Fruit fly (Drosophila melanogaster) whole organism, embryonic: ENCODE data around the gene Vps37B.
A peak's percentile ranks its signal among the peaks of the same experiment; 100 is the strongest.

Experiments used
- Asciz ChIP-seq: fragments of 200-800 bp; sonication (Bioruptor generic); optimal IDR thresholded peaks from 2 replicates; lab custom pipeline; 2017; ENCODE audit warnings: missing biosample characterization, mild to moderate bottlenecking, missing genetic modification characterization, missing genetic modification reagents
- Atf-2 ChIP-seq: fragments of 200-800 bp; sonication (Bioruptor generic); optimal IDR thresholded peaks from 2 replicates; lab custom pipeline; 2016; ENCODE audit warnings: missing biosample characterization, missing genetic modification characterization
- B-H2 ChIP-seq: fragments of 200-800 bp; sonication (Bioruptor generic); optimal IDR thresholded peaks from 2 replicates; lab custom pipeline; 2018; ENCODE audit warnings: missing biosample characterization, mild to moderate bottlenecking, missing genetic modification characterization
- C15 ChIP-seq: fragments of 200-800 bp; sonication (Bioruptor generic); IDR thresholded peaks from 3 replicates; pipeline ENCODE4 v1.3.6; 2022; ENCODE audit warnings: missing biosample characterization, missing genetic modification characterization
- CG12219 ChIP-seq: fragments of 200-800 bp; sonication (Bioruptor generic); optimal IDR thresholded peaks from 3 replicates; lab custom pipeline; 2018; ENCODE audit warnings: missing biosample characterization, mild to moderate bottlenecking, missing genetic modification characterization
- CG13775 ChIP-seq: fragments of 200-800 bp; sonication (Bioruptor generic); optimal IDR thresholded peaks from 3 replicates; lab custom pipeline; 2017; ENCODE audit warnings: missing biosample characterization, mild to moderate bottlenecking, missing genetic modification characterization
- CG14441 ChIP-seq: fragments of 200-800 bp; sonication (Bioruptor generic); IDR thresholded peaks from 2 replicates; pipeline ENCODE4 v1.3.6; 2022; ENCODE audit warnings: missing biosample characterization, missing genetic modification characterization
- CG15269 ChIP-seq: fragments of 200-800 bp; sonication (Bioruptor generic); optimal IDR thresholded peaks from 2 replicates; lab custom pipeline; 2018; ENCODE audit warnings: missing biosample characterization, mild to moderate bottlenecking, missing genetic modification characterization, moderate library complexity
- CG1647 ChIP-seq: fragments of 200-800 bp; sonication (Bioruptor generic); optimal IDR thresholded peaks from 3 replicates; lab custom pipeline; 2016; ENCODE audit warnings: missing biosample characterization, missing genetic modification characterization
- CG16815 ChIP-seq: fragments of 200-800 bp; sonication (Bioruptor generic); optimal IDR thresholded peaks from 3 replicates; lab custom pipeline; 2017; ENCODE audit warnings: missing biosample characterization, mild to moderate bottlenecking, missing genetic modification characterization
- CG18764 ChIP-seq: fragments of 200-800 bp; sonication (Bioruptor generic); optimal IDR thresholded peaks from 3 replicates; lab custom pipeline; 2016; ENCODE audit warnings: missing biosample characterization, missing genetic modification characterization
- CG2202 ChIP-seq: fragments of 200-800 bp; sonication (Bioruptor generic); optimal IDR thresholded peaks from 2 replicates; lab custom pipeline; 2018; ENCODE audit warnings: missing biosample characterization, mild to moderate bottlenecking, missing genetic modification characterization
- CG31388 ChIP-seq: fragments of 200-800 bp; sonication (Bioruptor generic); optimal IDR thresholded peaks from 2 replicates; lab custom pipeline; 2016; ENCODE audit warnings: missing biosample characterization, missing genetic modification characterization
- CG33557 ChIP-seq: fragments of 200-800 bp; sonication (Bioruptor generic); optimal IDR thresholded peaks from 2 replicates; lab custom pipeline; 2019; ENCODE audit warnings: missing biosample characterization, mild to moderate bottlenecking, missing genetic modification characterization, moderate library complexity
- CG3726 ChIP-seq: fragments of 200-800 bp; sonication (Bioruptor generic); IDR thresholded peaks from 3 replicates; pipeline ENCODE4, ENCODE4 v1.3.6; 2022; ENCODE audit warnings: missing biosample characterization, missing genetic modification characterization
- CG4707 ChIP-seq: fragments of 200-800 bp; sonication (Bioruptor generic); optimal IDR thresholded peaks from 2 replicates; lab custom pipeline; 2018; ENCODE audit warnings: missing biosample characterization, mild to moderate bottlenecking, missing genetic modification characterization, moderate library complexity
- CG4820 ChIP-seq: fragments of 200-800 bp; sonication (Bioruptor generic); optimal IDR thresholded peaks from 3 replicates; lab custom pipeline; 2016; ENCODE audit warnings: missing biosample characterization, missing genetic modification characterization
- CG6765 ChIP-seq: fragments of 200-800 bp; sonication (Bioruptor generic); optimal IDR thresholded peaks from 3 replicates; lab custom pipeline; 2017; ENCODE audit warnings: missing biosample characterization, mild to moderate bottlenecking, missing genetic modification characterization
- CG7372 ChIP-seq: fragments of 200-800 bp; sonication (Bioruptor generic); IDR thresholded peaks from 2 replicates; pipeline ENCODE4 v1.3.6; 2022; ENCODE audit warnings: missing biosample characterization, missing genetic modification characterization
- CG8359 ChIP-seq: fragments of 200-800 bp; sonication (Bioruptor generic); optimal IDR thresholded peaks from 2 replicates; lab custom pipeline; 2017; ENCODE audit warnings: missing biosample characterization, mild to moderate bottlenecking, missing genetic modification characterization, borderline replicate concordance
- CG9437 ChIP-seq: fragments of 200-800 bp; sonication (Bioruptor generic); optimal IDR thresholded peaks from 2 replicates; lab custom pipeline; 2018; ENCODE audit warnings: missing biosample characterization, mild to moderate bottlenecking, missing genetic modification characterization
- CTCF ChIP-seq: fragments of 200-800 bp; sonication (Bioruptor generic); optimal IDR thresholded peaks from 2 replicates; lab custom pipeline; 2017; ENCODE audit warnings: missing biosample characterization, mild to moderate bottlenecking, missing genetic modification characterization, moderate library complexity
- CoRest ChIP-seq: fragments of 200-800 bp; sonication (Bioruptor generic); optimal IDR thresholded peaks from 3 replicates; lab custom pipeline; 2018; ENCODE audit warnings: missing biosample characterization, mild to moderate bottlenecking, missing genetic modification characterization, moderate library complexity
- Dbx ChIP-seq: fragments of 200-800 bp; sonication (Bioruptor generic); IDR thresholded peaks from 3 replicates; pipeline ENCODE4 v1.3.6; 2022; ENCODE audit warnings: missing biosample characterization, missing genetic modification characterization
- Dek ChIP-seq: fragments of 200-800 bp; sonication (Bioruptor generic); optimal IDR thresholded peaks from 3 replicates; lab custom pipeline; 2019; ENCODE audit warnings: missing biosample characterization, mild to moderate bottlenecking, missing genetic modification characterization, moderate library complexity
- Elba2 ChIP-seq: fragments of 200-800 bp; sonication (Bioruptor generic); optimal IDR thresholded peaks from 3 replicates; lab custom pipeline; 2016; ENCODE audit warnings: missing biosample characterization, missing genetic modification characterization
- HHEX ChIP-seq: fragments of 200-800 bp; sonication (Bioruptor generic); optimal IDR thresholded peaks from 3 replicates; lab custom pipeline; 2017; ENCODE audit warnings: missing biosample characterization, mild to moderate bottlenecking, missing genetic modification characterization, missing genetic modification reagents
- HLHmδ ChIP-seq: fragments of 200-800 bp; sonication (Bioruptor generic); optimal IDR thresholded peaks from 2 replicates; lab custom pipeline; 2018; ENCODE audit warnings: missing biosample characterization, mild to moderate bottlenecking, missing genetic modification characterization, moderate library complexity
- Mad ChIP-seq: fragments of 200-800 bp; sonication (Bioruptor generic); optimal IDR thresholded peaks from 2 replicates; lab custom pipeline; 2016; ENCODE audit warnings: missing biosample characterization, missing genetic modification characterization
- Myb ChIP-seq: fragments of 200-800 bp; sonication (Bioruptor generic); optimal IDR thresholded peaks from 2 replicates; lab custom pipeline; 2016; ENCODE audit warnings: missing biosample characterization, missing genetic modification characterization
- ash1 ChIP-seq: fragments of 200-800 bp; sonication (Bioruptor generic); optimal IDR thresholded peaks from 2 replicates; lab custom pipeline; 2018; ENCODE audit warnings: missing biosample characterization, mild to moderate bottlenecking, missing genetic modification characterization
- az2 ChIP-seq: fragments of 200-800 bp; sonication (Bioruptor generic); optimal IDR thresholded peaks from 3 replicates; lab custom pipeline; 2016; ENCODE audit warnings: missing biosample characterization, missing genetic modification characterization
- bigmax ChIP-seq: fragments of 200-800 bp; sonication (Bioruptor generic); optimal IDR thresholded peaks from 2 replicates; lab custom pipeline; 2018; ENCODE audit warnings: missing biosample characterization, mild to moderate bottlenecking, missing genetic modification characterization
- bsh ChIP-seq, 2 experiments: fragments of 200-800 bp; sonication (Bioruptor generic); optimal IDR thresholded peaks; 2 replicates each; lab custom pipeline; 2017 to 2018; ENCODE audit warnings: mild to moderate bottlenecking in 2 of 2, missing biosample characterization in 2 of 2, missing genetic modification characterization in 2 of 2, moderate library complexity in 1 of 2
- cad ChIP-seq: fragments of >200 bp; optimal IDR thresholded peaks from 2 replicates; lab custom pipeline; 2017; ENCODE audit warnings: missing biosample characterization, missing genetic modification characterization
- cas ChIP-seq: fragments of 200-800 bp; sonication (Bioruptor generic); IDR thresholded peaks from 2 replicates; pipeline ENCODE4 v1.3.6; 2022; ENCODE audit warnings: missing biosample characterization, missing genetic modification characterization
- chn ChIP-seq: fragments of 200-800 bp; sonication (Bioruptor generic); optimal IDR thresholded peaks from 2 replicates; lab custom pipeline; 2016; ENCODE audit warnings: missing biosample characterization, missing genetic modification characterization
- cwo ChIP-seq: fragments of 200-800 bp; sonication (Bioruptor generic); optimal IDR thresholded peaks from 3 replicates; lab custom pipeline; 2017; ENCODE audit warnings: missing biosample characterization, missing genetic modification characterization, mild to moderate bottlenecking, moderate library complexity, missing genetic modification reagents
- fu2 ChIP-seq: fragments of 200-800 bp; sonication (Bioruptor generic); optimal IDR thresholded peaks from 2 replicates; lab custom pipeline; 2016; ENCODE audit warnings: missing biosample characterization, missing genetic modification characterization
- gcm2 ChIP-seq: fragments of 200-800 bp; sonication (Bioruptor generic); optimal IDR thresholded peaks from 2 replicates; lab custom pipeline; 2016; ENCODE audit warnings: missing biosample characterization, missing genetic modification characterization
- grn ChIP-seq: fragments of 200-800 bp; sonication (Bioruptor generic); optimal IDR thresholded peaks from 3 replicates; lab custom pipeline; 2017; ENCODE audit warnings: missing biosample characterization, missing genetic modification characterization
- h ChIP-seq: fragments of >200 bp; optimal IDR thresholded peaks from 2 replicates; lab custom pipeline; 2017
- ham ChIP-seq: fragments of 200-800 bp; sonication (Bioruptor generic); IDR thresholded peaks from 2 replicates; pipeline ENCODE4 v1.3.6; 2022; ENCODE audit warnings: missing biosample characterization, missing genetic modification characterization
- hth ChIP-seq: fragments of >200 bp; optimal IDR thresholded peaks from 2 replicates; lab custom pipeline; 2017; ENCODE audit warnings: inconsistent platforms
- jing ChIP-seq: fragments of 200-800 bp; sonication (Bioruptor generic); optimal IDR thresholded peaks from 2 replicates; lab custom pipeline; 2018; ENCODE audit warnings: missing biosample characterization, mild to moderate bottlenecking, missing genetic modification characterization
- kay ChIP-seq: fragments of 200-800 bp; sonication (Bioruptor generic); optimal IDR thresholded peaks from 2 replicates; lab custom pipeline; 2016; ENCODE audit warnings: missing biosample characterization, missing genetic modification characterization
- knrl ChIP-seq: fragments of 200-800 bp; sonication (Bioruptor generic); IDR thresholded peaks from 3 replicates; pipeline ENCODE4 v1.3.6; 2022; ENCODE audit warnings: missing biosample characterization, missing genetic modification characterization; ENCODE audit not compliant: partially characterized antibody
- nerfin-2 ChIP-seq: fragments of 200-800 bp; sonication (Bioruptor generic); IDR thresholded peaks from 2 replicates; pipeline ENCODE4 v1.3.6; 2022; ENCODE audit warnings: missing biosample characterization, missing genetic modification characterization; ENCODE audit not compliant: partially characterized antibody
- oc ChIP-seq: fragments of 200-800 bp; sonication (Bioruptor generic); optimal IDR thresholded peaks from 2 replicates; lab custom pipeline; 2018; ENCODE audit warnings: missing biosample characterization, mild to moderate bottlenecking, missing genetic modification characterization, moderate library complexity
- sens-2 ChIP-seq: fragments of 200-800 bp; sonication (Bioruptor generic); IDR thresholded peaks from 2 replicates; pipeline ENCODE4 v1.3.6; 2022; ENCODE audit warnings: missing biosample characterization, missing genetic modification characterization
- tin ChIP-seq: fragments of 200-800 bp; sonication (Bioruptor generic); optimal IDR thresholded peaks from 3 replicates; lab custom pipeline; 2016; ENCODE audit warnings: missing biosample characterization, missing genetic modification characterization
- trem ChIP-seq: fragments of 200-800 bp; optimal IDR thresholded peaks from 3 replicates; lab custom pipeline; 2019; ENCODE audit warnings: missing biosample characterization, mild to moderate bottlenecking, missing genetic modification characterization, moderate library complexity

Gene Vps37B

dm6 chr3R:5251243-5251865, 25.4 kb downstream of the Vps37B start, which contains the start of gene CtsF (continued):
- TF ChIP-seq knrl (GFP tag; lab: Robert Waterston, UW), result peak; percentile 97
- TF ChIP-seq ash1 (GFP tag; lab: Kevin White, UChicago), result no peak
- no peak for TF ChIP-seq CG33557
- no peak for TF ChIP-seq CG3726 (GFP tag; lab: Robert Waterston, UW)
- peak; percentile 63 for TF ChIP-seq trem
- no peak for TF ChIP-seq jing (GFP tag; lab: Kevin White, UChicago)
- no peak for TF ChIP-seq CG31388 (GFP tag; lab: Kevin White, UChicago)
- no peak for TF ChIP-seq grn
- TF ChIP-seq HHEX (GFP tag; lab: Kevin White, UChicago), result no peak
- no peak for TF ChIP-seq CG2202 (tag; lab: Kevin White, UChicago)
- TF ChIP-seq CG1647, result no peak
- TF ChIP-seq CG18764 (GFP tag; lab: Kevin White, UChicago), result no peak
- no peak for TF ChIP-seq Dek (tag; lab: Kevin White, UChicago)
- TF ChIP-seq cas, result no peak
- TF ChIP-seq Myb, result peak; percentile 78
- no peak for TF ChIP-seq CG8359 (GFP tag; lab: Kevin White, UChicago)
- no peak for TF ChIP-seq bsh (GFP tag; optimal IDR thresholded peaks at IDR 0.05; lab: Kevin White, UChicago)
- TF ChIP-seq cad (GFP tag; lab: Kevin White, UChicago), result no peak
- TF ChIP-seq oc, result no peak
- TF ChIP-seq CG6765 (GFP tag; lab: Kevin White, UChicago), result peak; percentile 7
- no peak for TF ChIP-seq C15 (GFP tag; lab: Robert Waterston, UW)
- no peak for TF ChIP-seq Atf-2 (GFP tag; lab: Kevin White, UChicago)
- no peak for TF ChIP-seq az2 (GFP tag; lab: Kevin White, UChicago)
- TF ChIP-seq fu2 (GFP tag; lab: Kevin White, UChicago), result no peak
- TF ChIP-seq CTCF (GFP tag; lab: Kevin White, UChicago), result no peak
- TF ChIP-seq CG13775 (GFP tag; lab: Kevin White, UChicago), result no peak
- TF ChIP-seq CoRest (tag; lab: Kevin White, UChicago), result peak; percentile 34
- no peak for TF ChIP-seq sens-2 (GFP tag; lab: Robert Waterston, UW)
- TF ChIP-seq CG16815 (GFP tag; lab: Kevin White, UChicago), result no peak
- no peak for TF ChIP-seq Mad
- no peak for TF ChIP-seq h (lab: Kevin White, UChicago)
- no peak for TF ChIP-seq Asciz
- TF ChIP-seq CG4820, result no peak
- peak; percentile 99 for TF ChIP-seq bigmax (GFP tag; lab: Kevin White, UChicago)
- TF ChIP-seq CG4707, result no peak
- no peak for TF ChIP-seq CG15269 (tag; lab: Kevin White, UChicago)
- peak; percentile 15 for TF ChIP-seq chn (GFP tag; lab: Kevin White, UChicago)
- no peak for TF ChIP-seq Elba2 (GFP tag; lab: Kevin White, UChicago)
- TF ChIP-seq HLHmδ (GFP tag; lab: Kevin White, UChicago), result no peak
- TF ChIP-seq Dbx (GFP tag; lab: Robert Waterston, UW), result 0 out of 3 replicates have a peak, but pooled peaks have one; percentile 58
- TF ChIP-seq hth (lab: Kevin White, UChicago), result no peak
- TF ChIP-seq cwo (GFP tag; lab: Kevin White, UChicago), result no peak
- TF ChIP-seq CG7372 (GFP tag; lab: Robert Waterston, UW), result no peak
- TF ChIP-seq CG14441 (GFP tag; lab: Robert Waterston, UW), result no peak
- TF ChIP-seq kay (GFP tag; lab: Kevin White, UChicago), result peak; percentile 77
- TF ChIP-seq gcm2 (GFP tag; lab: Kevin White, UChicago), result no peak
- peak; percentile 100 for TF ChIP-seq nerfin-2 (GFP tag; lab: Robert Waterston, UW)
- TF ChIP-seq ham, result no peak
- TF ChIP-seq tin (GFP tag; lab: Kevin White, UChicago), result no peak
- TF ChIP-seq CG9437, result no peak
- no peak for TF ChIP-seq CG12219 (GFP tag; lab: Kevin White, UChicago)
- TF ChIP-seq B-H2 (GFP tag; lab: Kevin White, UChicago), result no peak
